Worm (Caenorhabditis elegans) whole organism, mixed stage, embryonic: Measurements from ENCODE around the gene pho-6.

Source experiments
- ceh-83 ChIP-seq: fragments of 200-800 bp; sonication (Bioruptor generic); optimal IDR thresholded peaks from 2 replicates; lab custom pipeline; 2018; ENCODE audit warnings: mild to moderate bottlenecking, missing genetic modification characterization, missing compliant biosample characterization
- ces-1 ChIP-seq: fragments of 150-350 bp; optimal IDR thresholded peaks from 2 replicates; lab custom pipeline; 2014; ENCODE audit warnings: missing biosample characterization, missing genetic modification reagents, missing genetic modification characterization
- elt-1 ChIP-seq: sonication (generic microtip); optimal IDR thresholded peaks from 2 replicates; lab custom pipeline; 2017; ENCODE audit warnings: missing genetic modification characterization, mild to moderate bottlenecking, missing compliant biosample characterization, antibody characterized with exemption, moderate library complexity, borderline replicate concordance; ENCODE audit not compliant: insufficient read depth
- elt-3 ChIP-seq: fragments of 150-350 bp; optimal IDR thresholded peaks from 2 replicates; lab custom pipeline; 2014; ENCODE audit warnings: missing biosample characterization, missing genetic modification characterization
- hlh-1 ChIP-seq: fragments of 150-350 bp; optimal IDR thresholded peaks from 2 replicates; lab custom pipeline; 2014; ENCODE audit warnings: missing biosample characterization, missing genetic modification reagents, missing genetic modification characterization
- lin-32 ChIP-seq: fragments of 200-800 bp; sonication (Bioruptor generic); optimal IDR thresholded peaks from 2 replicates; lab custom pipeline; 2018; ENCODE audit warnings: mild to moderate bottlenecking, missing genetic modification characterization, missing compliant biosample characterization
- lsy-2 ChIP-seq: fragments of 150-350 bp; optimal IDR thresholded peaks from 2 replicates; lab custom pipeline; 2014; ENCODE audit warnings: missing biosample characterization, missing genetic modification characterization
- mep-1 ChIP-seq: fragments of 150-350 bp; optimal IDR thresholded peaks from 2 replicates; lab custom pipeline; 2017; ENCODE audit warnings: missing biosample characterization, missing genetic modification reagents, missing genetic modification characterization, inconsistent platforms
- nhr-237 ChIP-seq: fragments of 150-350 bp; optimal IDR thresholded peaks from 2 replicates; lab custom pipeline; 2014; ENCODE audit warnings: missing biosample characterization, missing genetic modification characterization
- nhr-28 ChIP-seq: fragments of 150-350 bp; optimal IDR thresholded peaks from 2 replicates; lab custom pipeline; 2014; ENCODE audit warnings: missing biosample characterization, missing genetic modification characterization
- pha-4 ChIP-seq: fragments of 150-350 bp; optimal IDR thresholded peaks from 2 replicates; lab custom pipeline; 2018; ENCODE audit warnings: missing biosample characterization, missing genetic modification reagents, missing genetic modification characterization
- sem-2 ChIP-seq: fragments of 200-800 bp; sonication (Bioruptor generic); optimal IDR thresholded peaks from 2 replicates; lab custom pipeline; 2018; ENCODE audit warnings: mild to moderate bottlenecking, missing genetic modification characterization, missing compliant biosample characterization
- unc-39 ChIP-seq: fragments of 150-350 bp; optimal IDR thresholded peaks from 2 replicates; lab custom pipeline; 2014; ENCODE audit warnings: missing biosample characterization, missing genetic modification characterization
- unc-62 ChIP-seq: fragments of 150-350 bp; optimal IDR thresholded peaks from 2 replicates; lab custom pipeline; 2014; ENCODE audit warnings: missing biosample characterization, missing genetic modification reagents, missing genetic modification characterization

DNA sequence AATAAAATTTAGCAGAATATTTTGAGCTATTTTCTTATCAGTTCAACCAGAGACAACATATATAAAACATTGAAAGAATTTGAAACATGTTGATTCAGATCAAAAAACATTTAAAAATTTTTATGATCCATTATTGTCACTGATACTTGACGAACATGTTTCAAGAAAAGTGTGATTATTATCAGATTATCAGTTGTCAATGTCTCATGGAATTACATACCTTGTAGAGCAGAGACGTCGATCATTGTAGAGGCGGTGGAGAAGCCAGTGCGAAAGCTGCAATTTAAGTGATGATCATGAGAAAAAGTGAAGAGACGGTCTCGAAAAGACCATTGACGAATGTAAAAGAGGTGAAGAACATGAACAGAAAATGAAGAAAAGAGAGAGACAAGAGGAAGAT is 8.1 kb upstream of the pho-6 start, which contains the start of gene F52E1.9:
- TF ChIP-seq hlh-1 (tag; lab: Kevin White, UChicago) (no peak), ceh-83 (GFP tag; lab: Kevin White, UChicago) (no peak), pha-4 (tag; lab: Kevin White, UChicago) (no peak), mep-1 (tag; lab: Kevin White, UChicago) (no peak), unc-62 (no peak), elt-1 (tag; lab: Kevin White, UChicago) (no peak), nhr-237 (tag; lab: Kevin White, UChicago) (no peak), elt-3 (tag; lab: Kevin White, UChicago) (no peak), nhr-28 (no peak), sem-2 (GFP tag; lab: Kevin White, UChicago) (no peak), ces-1 (GFP tag; lab: Kevin White, UChicago) (no peak), unc-39 (tag; lab: Kevin White, UChicago) (no peak), lin-32 (GFP tag; lab: Kevin White, UChicago) (no peak), lsy-2 (tag; lab: Kevin White, UChicago) (no peak)
